Worm (Caenorhabditis elegans): ENCODE results near the gene T21B6.3.

T21B6.3 gene

ce11 chrX:10990159-10990854, 41.6 kb upstream of the T21B6.3 start:
- no peak for TF ChIP-seq ceh-100 (GFP tag; IDR thresholded peaks at IDR 0.05)
- TF ChIP-seq attf-3 (GFP tag; conservative IDR thresholded peaks at IDR 0.05) = no peak
- TF ChIP-seq nhr-80 (tag; optimal IDR thresholded peaks at IDR 0.05) = peak; percentile 47
- TF ChIP-seq F52B5.7 (tag; optimal IDR thresholded peaks at IDR 0.05) = no peak
- 0 out of 2 replicates have a peak, but pooled peaks have one; percentile 39 for TF ChIP-seq ekl-4 (GFP tag; IDR thresholded peaks at IDR 0.05)
- no peak for TF ChIP-seq D2030.7 (GFP tag; IDR thresholded peaks at IDR 0.05)
- no peak for TF ChIP-seq T26A5.8 (tag; optimal IDR thresholded peaks at IDR 0.05)
- TF ChIP-seq T07F8.4 (tag; optimal IDR thresholded peaks at IDR 0.05) = no peak
- TF ChIP-seq ZK185.1 (tag; optimal IDR thresholded peaks at IDR 0.05; ENCODE audit: poor library complexity, severe bottlenecking) = no peak

- TF ChIP-seq efl-1 (GFP tag; optimal IDR thresholded peaks at IDR 0.05) (no peak), ztf-22 (GFP tag; optimal IDR thresholded peaks at IDR 0.05) (no peak), madf-10 (tag; optimal IDR thresholded peaks at IDR 0.05) (no peak), F49E8.2 (tag; optimal IDR thresholded peaks at IDR 0.05; ENCODE audit: insufficient read depth) (no peak), akir-1 (GFP tag; optimal IDR thresholded peaks at IDR 0.05) (no peak), pha-4 (tag; optimal IDR thresholded peaks at IDR 0.05) (no peak), T07F8.4 (tag; optimal IDR thresholded peaks at IDR 0.05) (no peak), zim-3 (tag; optimal IDR thresholded peaks at IDR 0.05) (no peak), ztf-26 (tag; optimal IDR thresholded peaks at IDR 0.05) (no peak), rcor-1 (GFP tag; IDR thresholded peaks at IDR 0.05) (no peak), ztf-6 (GFP tag; IDR thresholded peaks at IDR 0.05) (no peak), Y67H2A.10 (GFP tag; conservative IDR thresholded peaks at IDR 0.05) (no peak), ztf-28 (GFP tag; IDR thresholded peaks at IDR 0.05) (no peak), F37B4.10 (GFP tag; IDR thresholded peaks at IDR 0.05) (no peak), aptf-2 (GFP tag; conservative IDR thresholded peaks at IDR 0.05) (no peak), dox-1 (GFP tag; IDR thresholded peaks at IDR 0.05) (no peak), mcd-1 (GFP tag; IDR thresholded peaks at IDR 0.05) (no peak), F33H1.4 (GFP tag; IDR thresholded peaks at IDR 0.05) (no peak), hsf-1 (GFP tag; IDR thresholded peaks at IDR 0.05) (no peak)
Observed at ce11 chrX:10989286-10989685, 40.5 kb upstream of the T21B6.3 start.

ce11 chrX:10982051-10982450, 33.3 kb upstream of the T21B6.3 start, which contains the start of gene ver-4:
Gene ver-4 (plus strand): TSS chrX:10982351.
- TF ChIP-seq F33H1.4 (GFP tag; IDR thresholded peaks at IDR 0.05) (no peak), ztf-18 (tag; optimal IDR thresholded peaks at IDR 0.05) (no peak), lin-54 (GFP tag; optimal IDR thresholded peaks at IDR 0.05) (no peak), snpc-1.1 (tag; optimal IDR thresholded peaks at IDR 0.05; ENCODE audit: insufficient read depth) (no peak), Y95B8A.8 (GFP tag; IDR thresholded peaks at IDR 0.05) (no peak), aptf-3 (GFP tag; IDR thresholded peaks at IDR 0.05) (no peak)

ce11 chrX:10981374-10981773, 32.6 kb upstream of the T21B6.3 start:
- TF ChIP-seq nhr-80 (tag; optimal IDR thresholded peaks at IDR 0.05) (peak; percentile 10), rec-8 (tag; optimal IDR thresholded peaks at IDR 0.05) (no peak), dpff-1 (tag; optimal IDR thresholded peaks at IDR 0.05) (no peak)

Measured in whole organism, young adult.